Fruit fly (Drosophila melanogaster) whole organism, adult: ENCODE data around the gene CG7142.

Experiments
- CG12768 ChIP-seq: fragments of 200-800 bp; sonication (Bioruptor generic); optimal IDR thresholded peaks from 2 replicates; lab custom pipeline; 2017; ENCODE audit warnings: missing biosample characterization, missing genetic modification characterization, mild to moderate bottlenecking, moderate library complexity, missing genetic modification reagents
- CG1620 ChIP-seq: fragments of 200-800 bp; sonication (Bioruptor generic); optimal IDR thresholded peaks from 2 replicates; lab custom pipeline; 2016; ENCODE audit warnings: missing biosample characterization, missing genetic modification characterization
- CG5204 ChIP-seq: fragments of 200-800 bp; sonication (Bioruptor generic); optimal IDR thresholded peaks from 2 replicates; lab custom pipeline; 2016; ENCODE audit warnings: missing biosample characterization, missing genetic modification characterization
- Crg-1 ChIP-seq: fragments of 200-800 bp; sonication (Bioruptor generic); optimal IDR thresholded peaks from 2 replicates; lab custom pipeline; 2016; ENCODE audit warnings: missing biosample characterization, missing genetic modification characterization
- Hr96 ChIP-seq: fragments of 200-800 bp; sonication (Bioruptor generic); optimal IDR thresholded peaks from 2 replicates; lab custom pipeline; 2016; ENCODE audit warnings: missing biosample characterization, missing genetic modification characterization
- bab1 ChIP-seq: fragments of 200-800 bp; sonication (Bioruptor generic); optimal IDR thresholded peaks from 3 replicates; lab custom pipeline; 2019; ENCODE audit warnings: missing biosample characterization, mild to moderate bottlenecking, missing genetic modification characterization, moderate library complexity
- cnc ChIP-seq, 2 experiments: fragments of >200 bp; optimal IDR thresholded peaks; 2 replicates each; lab custom pipeline; 2017
- toe ChIP-seq: fragments of 200-800 bp; sonication (Bioruptor generic); optimal IDR thresholded peaks from 2 replicates; lab custom pipeline; 2016; ENCODE audit warnings: missing biosample characterization, missing genetic modification characterization

DNA sequence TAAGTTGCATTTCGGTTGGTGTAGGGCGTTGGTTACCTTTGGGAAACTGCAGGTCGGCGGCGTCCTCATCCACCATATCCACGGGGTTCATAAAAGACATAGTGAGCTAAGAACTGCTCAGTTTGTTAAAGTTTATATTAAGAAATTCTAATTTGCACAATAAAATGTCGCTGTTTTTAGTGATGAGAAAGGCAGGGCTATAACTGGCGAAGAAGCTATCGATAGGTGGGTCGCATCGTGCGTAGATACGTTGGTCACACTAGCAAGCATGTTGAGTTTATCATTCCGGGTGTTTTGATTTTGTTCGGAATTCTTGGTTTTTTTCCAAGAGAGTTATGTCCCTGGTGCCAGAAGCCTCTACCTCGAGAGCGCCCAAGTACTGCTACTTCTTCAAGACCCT lies 24.0 kb downstream of the CG7142 start, which contains the start of the genes Ada2a, Polr2D, Tgs1 and moi:
- TF ChIP-seq CG5204 (GFP tag; lab: Kevin White, UChicago) (no peak), cnc (optimal IDR thresholded peaks at IDR 0.05; lab: Kevin White, UChicago) (no peak), bab1 (GFP tag; lab: Kevin White, UChicago) (peak; percentile 57), CG12768 (no peak), Hr96 (GFP tag; lab: Kevin White, UChicago) (no peak), toe (no peak), Crg-1 (no peak), CG1620 (GFP tag; lab: Kevin White, UChicago) (no peak)
